Worm (Caenorhabditis elegans) whole organism, L4/young adult: Measurements from ENCODE around the gene T28A8.3.

Source experiments
- W03F9.2 ChIP-seq: fragments of 150-350 bp; optimal IDR thresholded peaks from 2 replicates; lab custom pipeline; 2014; ENCODE audit warnings: missing biosample characterization, missing genetic modification characterization
- him-1 ChIP-seq: sonication (generic microtip); optimal IDR thresholded peaks from 2 replicates; lab custom pipeline; 2016; ENCODE audit warnings: missing genotype, missing genetic modification reagents, missing genetic modification characterization, missing compliant biosample characterization

ce11 chrIII:13476682-13477081 lies 29.1 kb upstream of the T28A8.3 start, which contains the start of gene T27E9.6:
- TF ChIP-seq him-1 (tag; lab: Kevin White, UChicago) (no peak), W03F9.2 (no peak)
